Fruit fly (Drosophila melanogaster) whole organism, embryonic: ENCODE measurements around the gene RabX6.
A peak's percentile ranks its signal among the peaks of the same experiment; 100 is the strongest.

Source experiments
- Abd-B ChIP-seq: fragments of 200-800 bp; sonication (Bioruptor generic); optimal IDR thresholded peaks from 2 replicates; lab custom pipeline; 2018; ENCODE audit warnings: missing biosample characterization, mild to moderate bottlenecking, missing genetic modification characterization, moderate library complexity
- Aef1 ChIP-seq: fragments of 200-800 bp; sonication (Bioruptor generic); IDR thresholded peaks from 3 replicates; pipeline ENCODE4 v1.3.6; 2022; ENCODE audit warnings: missing biosample characterization, missing genetic modification characterization
- Bgb ChIP-seq: fragments of 200-800 bp; sonication (Bioruptor generic); IDR thresholded peaks from 2 replicates; pipeline ENCODE4 v1.3.6; 2022; ENCODE audit warnings: missing biosample characterization, missing genetic modification characterization; ENCODE audit not compliant: partially characterized antibody
- CG11504 ChIP-seq: fragments of 200-800 bp; sonication (Bioruptor generic); optimal IDR thresholded peaks from 3 replicates; lab custom pipeline; 2019; ENCODE audit warnings: missing biosample characterization, mild to moderate bottlenecking, missing genetic modification characterization, moderate library complexity
- CG12236 ChIP-seq: fragments of 200-800 bp; sonication (Bioruptor generic); optimal IDR thresholded peaks from 2 replicates; lab custom pipeline; 2016; ENCODE audit warnings: missing biosample characterization, missing genetic modification characterization
- CG12659 ChIP-seq: fragments of 200-800 bp; sonication (Bioruptor generic); optimal IDR thresholded peaks from 3 replicates; lab custom pipeline; 2017; ENCODE audit warnings: mild to moderate bottlenecking, missing biosample characterization, missing genetic modification reagents, missing genetic modification characterization
- CG13424 ChIP-seq: fragments of 200-800 bp; sonication (Bioruptor generic); optimal IDR thresholded peaks from 2 replicates; lab custom pipeline; 2019; ENCODE audit warnings: missing biosample characterization, mild to moderate bottlenecking, missing genetic modification characterization, moderate library complexity
- CG1529 ChIP-seq: fragments of 200-800 bp; sonication (Bioruptor generic); optimal IDR thresholded peaks from 3 replicates; lab custom pipeline; 2018; ENCODE audit warnings: missing biosample characterization, missing genetic modification characterization
- CG16813 ChIP-seq: fragments of 200-800 bp; sonication (Bioruptor generic); IDR thresholded peaks from 3 replicates; pipeline ENCODE4 v1.3.6; 2022; ENCODE audit warnings: missing biosample characterization, missing genetic modification characterization; ENCODE audit not compliant: partially characterized antibody
- CG17802 ChIP-seq: fragments of 200-800 bp; sonication (Bioruptor generic); optimal IDR thresholded peaks from 2 replicates; lab custom pipeline; 2018; ENCODE audit warnings: missing biosample characterization, mild to moderate bottlenecking, missing genetic modification characterization, moderate library complexity
- CG1832 ChIP-seq: fragments of 200-800 bp; sonication (Bioruptor generic); optimal IDR thresholded peaks from 2 replicates; lab custom pipeline; 2017; ENCODE audit warnings: missing biosample characterization, mild to moderate bottlenecking, missing genetic modification characterization, inconsistent platforms
- CG3163 ChIP-seq: fragments of 200-800 bp; sonication (Bioruptor generic); optimal IDR thresholded peaks from 3 replicates; lab custom pipeline; 2016; ENCODE audit warnings: missing biosample characterization, missing genetic modification characterization
- CG32767 ChIP-seq: fragments of 200-800 bp; sonication (Bioruptor generic); IDR thresholded peaks from 2 replicates; pipeline ENCODE4 v1.3.6; 2022; ENCODE audit warnings: missing biosample characterization, missing genetic modification characterization
- CG5180 ChIP-seq: fragments of 200-800 bp; sonication (Bioruptor generic); optimal IDR thresholded peaks from 3 replicates; lab custom pipeline; 2017; ENCODE audit warnings: missing biosample characterization, missing genetic modification characterization, mild to moderate bottlenecking, moderate library complexity, missing genetic modification reagents
- CG5245 ChIP-seq: fragments of 200-800 bp; sonication (Bioruptor generic); optimal IDR thresholded peaks from 3 replicates; lab custom pipeline; 2016; ENCODE audit warnings: missing biosample characterization, missing genetic modification characterization
- CG8359 ChIP-seq: fragments of 200-800 bp; sonication (Bioruptor generic); optimal IDR thresholded peaks from 2 replicates; lab custom pipeline; 2017; ENCODE audit warnings: missing biosample characterization, mild to moderate bottlenecking, missing genetic modification characterization, borderline replicate concordance
- Chrac-16 ChIP-seq: fragments of 200-800 bp; sonication (Bioruptor generic); optimal IDR thresholded peaks from 3 replicates; lab custom pipeline; 2016; ENCODE audit warnings: missing biosample characterization, missing genetic modification characterization
- D ChIP-seq, 2 experiments: fragments of 200-800 bp in 1 of 2; fragments of >200 bp in 1 of 2; sonication (Bioruptor generic) in 1 of 2; optimal IDR thresholded peaks; 2 replicates in 1 of 2; 3 replicates in 1 of 2; lab custom pipeline; 2017; ENCODE audit warnings: mild to moderate bottlenecking in 1 of 2, missing biosample characterization in 1 of 2, missing genetic modification characterization in 1 of 2, missing genetic modification reagents in 1 of 2
- Fer2 ChIP-seq: fragments of 200-800 bp; sonication (Bioruptor generic); optimal IDR thresholded peaks from 2 replicates; lab custom pipeline; 2018; ENCODE audit warnings: missing biosample characterization, mild to moderate bottlenecking, missing genetic modification characterization, moderate library complexity
- Hmr ChIP-seq: fragments of 200-800 bp; sonication (Bioruptor generic); optimal IDR thresholded peaks from 3 replicates; lab custom pipeline; 2017; ENCODE audit warnings: mild to moderate bottlenecking, missing biosample characterization, missing genetic modification reagents, missing genetic modification characterization
- Mad ChIP-seq: fragments of 200-800 bp; sonication (Bioruptor generic); optimal IDR thresholded peaks from 2 replicates; lab custom pipeline; 2016; ENCODE audit warnings: missing biosample characterization, missing genetic modification characterization
- NC2α ChIP-seq: fragments of 200-800 bp; sonication (Bioruptor generic); optimal IDR thresholded peaks from 2 replicates; lab custom pipeline; 2016; ENCODE audit warnings: missing biosample characterization, missing genetic modification characterization
- Nf-YB ChIP-seq: fragments of 200-800 bp; sonication (Bioruptor generic); optimal IDR thresholded peaks from 3 replicates; lab custom pipeline; 2019; ENCODE audit warnings: missing biosample characterization, mild to moderate bottlenecking, missing genetic modification characterization, moderate library complexity
- Scr ChIP-seq: fragments of 200-800 bp; sonication (Bioruptor generic); IDR thresholded peaks from 2 replicates; pipeline ENCODE4 v1.3.6; 2022; ENCODE audit warnings: missing biosample characterization, missing genetic modification characterization; ENCODE audit not compliant: partially characterized antibody
- Ssrp ChIP-seq: fragments of 200-800 bp; sonication (Bioruptor generic); optimal IDR thresholded peaks from 2 replicates; lab custom pipeline; 2018; ENCODE audit warnings: missing biosample characterization, mild to moderate bottlenecking, missing genetic modification characterization, moderate library complexity
- Taf1 ChIP-seq: fragments of 200-800 bp; sonication (Bioruptor generic); IDR thresholded peaks from 2 replicates; pipeline ENCODE4 v1.3.6; 2022; ENCODE audit warnings: missing biosample characterization, missing genetic modification characterization
- cg ChIP-seq: fragments of 200-800 bp; sonication (Bioruptor generic); optimal IDR thresholded peaks from 3 replicates; lab custom pipeline; 2019; ENCODE audit warnings: missing biosample characterization, mild to moderate bottlenecking, missing genetic modification characterization, moderate library complexity
- corto ChIP-seq: fragments of 200-800 bp; sonication (Bioruptor generic); optimal IDR thresholded peaks from 2 replicates; lab custom pipeline; 2016; ENCODE audit warnings: missing biosample characterization, mild to moderate bottlenecking, missing genetic modification characterization, moderate library complexity
- cwo ChIP-seq: fragments of 200-800 bp; sonication (Bioruptor generic); optimal IDR thresholded peaks from 3 replicates; lab custom pipeline; 2017; ENCODE audit warnings: missing biosample characterization, missing genetic modification characterization, mild to moderate bottlenecking, moderate library complexity, missing genetic modification reagents
- fd3F ChIP-seq: fragments of 200-800 bp; sonication (Bioruptor generic); optimal IDR thresholded peaks from 2 replicates; lab custom pipeline; 2018; ENCODE audit warnings: missing biosample characterization, mild to moderate bottlenecking, missing genetic modification characterization, moderate library complexity
- h ChIP-seq: fragments of >200 bp; optimal IDR thresholded peaks from 2 replicates; lab custom pipeline; 2017
- her ChIP-seq: fragments of 200-800 bp; sonication (Bioruptor generic); optimal IDR thresholded peaks from 2 replicates; lab custom pipeline; 2016; ENCODE audit warnings: missing biosample characterization, missing genetic modification characterization
- hth ChIP-seq: fragments of >200 bp; optimal IDR thresholded peaks from 2 replicates; lab custom pipeline; 2017; ENCODE audit warnings: inconsistent platforms
- inv ChIP-seq: fragments of 200-800 bp; sonication (Bioruptor generic); IDR thresholded peaks from 2 replicates; pipeline ENCODE4 v1.3.6; 2022; ENCODE audit warnings: missing biosample characterization, missing genetic modification characterization; ENCODE audit not compliant: partially characterized antibody
- lab ChIP-seq: fragments of 200-800 bp; sonication (Bioruptor generic); optimal IDR thresholded peaks from 3 replicates; lab custom pipeline; 2017; ENCODE audit warnings: missing biosample characterization, missing genetic modification characterization, mild to moderate bottlenecking, moderate library complexity, missing genetic modification reagents
- mirr ChIP-seq: fragments of 200-800 bp; sonication (Bioruptor generic); optimal IDR thresholded peaks from 3 replicates; lab custom pipeline; 2018; ENCODE audit warnings: missing biosample characterization, mild to moderate bottlenecking, missing genetic modification characterization
- pho ChIP-seq: fragments of 200-800 bp; sonication (Bioruptor generic); optimal IDR thresholded peaks from 2 replicates; lab custom pipeline; 2016; ENCODE audit warnings: missing biosample characterization, missing genetic modification characterization
- pnt ChIP-seq: fragments of 200-800 bp; sonication (Bioruptor generic); optimal IDR thresholded peaks from 3 replicates; lab custom pipeline; 2016; ENCODE audit warnings: missing biosample characterization, missing genetic modification characterization
- sc ChIP-seq, 3 experiments: fragments of >200 bp in 2 of 3; fragments of 200-800 bp in 1 of 3; sonication (Bioruptor generic) in 1 of 3; optimal IDR thresholded peaks; 2 replicates in 2 of 3; 3 replicates in 1 of 3; lab custom pipeline; 2017; ENCODE audit warnings: mild to moderate bottlenecking in 1 of 3, missing biosample characterization in 1 of 3, missing genetic modification characterization in 1 of 3, missing genetic modification reagents in 1 of 3
- scrt ChIP-seq: fragments of 200-800 bp; sonication (Bioruptor generic); optimal IDR thresholded peaks from 2 replicates; lab custom pipeline; 2018; ENCODE audit warnings: missing biosample characterization, mild to moderate bottlenecking, missing genetic modification characterization, moderate library complexity
- slbo ChIP-seq: fragments of 200-800 bp; sonication (Bioruptor generic); IDR thresholded peaks from 2 replicates; pipeline ENCODE4 v1.3.6; 2022; ENCODE audit warnings: missing biosample characterization, missing genetic modification characterization
- tll ChIP-seq, 2 experiments: fragments of 200-800 bp in 1 of 2; fragments of >200 bp in 1 of 2; sonication (Bioruptor generic) in 1 of 2; optimal IDR thresholded peaks; 2 replicates each; lab custom pipeline; 2017 to 2019; ENCODE audit warnings: missing biosample characterization in 2 of 2, missing genetic modification characterization in 2 of 2, mild to moderate bottlenecking in 1 of 2, moderate library complexity in 1 of 2
- unc-4 ChIP-seq: fragments of 200-800 bp; sonication (Bioruptor generic); IDR thresholded peaks from 2 replicates; pipeline ENCODE4 v1.3.6; 2022; ENCODE audit warnings: missing biosample characterization, missing genetic modification characterization; ENCODE audit not compliant: partially characterized antibody
- wor ChIP-seq: fragments of 200-800 bp; sonication (Bioruptor generic); IDR thresholded peaks from 2 replicates; pipeline ENCODE4 v1.3.6; 2022; ENCODE audit warnings: missing biosample characterization, missing genetic modification characterization
- zen ChIP-seq: fragments of 200-800 bp; sonication (Bioruptor generic); optimal IDR thresholded peaks from 3 replicates; lab custom pipeline; 2018; ENCODE audit warnings: missing biosample characterization, mild to moderate bottlenecking, missing genetic modification characterization, moderate library complexity
- zf30C ChIP-seq: fragments of 200-800 bp; sonication (Bioruptor generic); optimal IDR thresholded peaks from 3 replicates; lab custom pipeline; 2018; ENCODE audit warnings: missing biosample characterization, mild to moderate bottlenecking, missing genetic modification characterization

The RabX6 gene

dm6 chr3L:711839-712553, 21.7 kb downstream of the RabX6 start, which contains the start of gene CG13896 (continued):
- TF ChIP-seq zf30C (GFP tag; lab: Kevin White, UChicago) (peak; percentile 96), Mad (GFP tag; lab: Kevin White, UChicago) (peak; percentile 89), hth (lab: Kevin White, UChicago) (no peak), CG5180 (GFP tag; lab: Kevin White, UChicago) (peak; percentile 55), fd3F (peak; percentile 67), CG12659 (GFP tag; lab: Kevin White, UChicago) (peak; percentile 87), CG13424 (tag; lab: Kevin White, UChicago) (peak; percentile 75), Hmr (GFP tag; lab: Kevin White, UChicago) (peak; percentile 92), Aef1 (GFP tag; lab: Robert Waterston, UW) (peak; percentile 75), scrt (GFP tag; lab: Kevin White, UChicago) (peak; percentile 66), CG32767 (GFP tag; lab: Robert Waterston, UW) (peak; percentile 52; the same call in 1 of the 2 replicates), unc-4 (peak; percentile 67), CG8359 (GFP tag; lab: Kevin White, UChicago) (peak; percentile 40), Fer2 (tag; lab: Kevin White, UChicago) (peak; percentile 52), CG11504 (tag; lab: Kevin White, UChicago) (peak; percentile 84), Scr (GFP tag; lab: Robert Waterston, UW) (peak; percentile 79), CG16813 (peak; percentile 62; the same call in 1 of the 3 replicates), CG1832 (GFP tag; lab: Kevin White, UChicago) (no peak), slbo (GFP tag; lab: Robert Waterston, UW) (peak; percentile 95), CG1529 (GFP tag; lab: Kevin White, UChicago) (peak; percentile 49), pho (GFP tag; lab: Kevin White, UChicago) (peak; percentile 82), NC2α (GFP tag; lab: Kevin White, UChicago) (peak; percentile 77), zen (tag; lab: Kevin White, UChicago) (peak; percentile 84), Chrac-16 (peak; percentile 94), wor (GFP tag; lab: Robert Waterston, UW) (0 out of 2 replicates have a peak, but pooled peaks have one; percentile 39), her (peak; percentile 85), lab (peak; percentile 90), tll (GFP tag; optimal IDR thresholded peaks at IDR 0.05; lab: Kevin White, UChicago) (no peak), corto (GFP tag; lab: Kevin White, UChicago) (peak; percentile 30), pnt (GFP tag; lab: Kevin White, UChicago) (peak; percentile 91), D (optimal IDR thresholded peaks at IDR 0.05; lab: Kevin White, UChicago) (no peak), D (GFP tag; optimal IDR thresholded peaks at IDR 0.05; lab: Kevin White, UChicago) (peak; percentile 73), mirr (peak; percentile 80), Ssrp (peak; percentile 72), CG17802 (tag; lab: Kevin White, UChicago) (peak; percentile 71), Abd-B (GFP tag; lab: Kevin White, UChicago) (peak; percentile 77), CG3163 (GFP tag; lab: Kevin White, UChicago) (peak; percentile 80), Taf1 (GFP tag; lab: Robert Waterston, UW) (peak; percentile 74; the same call in 1 of the 2 replicates), cg (GFP tag; lab: Kevin White, UChicago) (no peak), Nf-YB (GFP tag; lab: Kevin White, UChicago) (peak; percentile 50), inv (GFP tag; lab: Robert Waterston, UW) (no peak), CG12236 (peak; percentile 72), CG5245 (peak; percentile 96), h (lab: Kevin White, UChicago) (no peak), sc (optimal IDR thresholded peaks at IDR 0.05; lab: Kevin White, UChicago) (no peak), sc (GFP tag; optimal IDR thresholded peaks at IDR 0.05; lab: Kevin White, UChicago) (peak; percentile 45), Bgb (GFP tag; lab: Robert Waterston, UW) (peak; percentile 58), cwo (GFP tag; lab: Kevin White, UChicago) (peak; percentile 56)
